Worm (Caenorhabditis elegans): ENCODE measurements around the gene C32H11.4.

DNA sequence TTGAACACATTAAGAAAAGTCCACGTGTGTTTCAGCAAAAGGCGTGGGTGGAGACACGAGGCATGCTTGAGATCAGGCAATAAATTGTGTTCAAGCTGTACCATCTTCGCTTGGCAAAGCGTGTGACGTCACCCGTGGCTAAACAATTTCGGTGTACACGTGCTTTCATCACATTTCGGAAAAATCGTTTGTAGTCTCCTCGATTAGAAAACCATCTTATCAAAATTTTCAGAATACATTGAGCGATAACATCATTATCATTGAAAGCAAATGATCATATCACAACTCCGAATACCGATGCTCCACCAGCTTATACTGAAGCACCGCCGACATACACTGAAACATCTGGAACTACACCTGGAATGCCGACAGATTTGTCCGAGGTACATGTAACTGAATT, 19.5 kb upstream of the C32H11.4 start:
- TF ChIP-seq T22C8.4 (GFP tag; IDR thresholded peaks at IDR 0.05): no peak
- no peak for TF ChIP-seq ztf-23 (GFP tag; IDR thresholded peaks at IDR 0.05)
- TF ChIP-seq cog-1 (tag; optimal IDR thresholded peaks at IDR 0.05): no peak
- no peak for TF ChIP-seq ztf-29 (GFP tag; IDR thresholded peaks at IDR 0.05)
- TF ChIP-seq flt-1 (GFP tag; IDR thresholded peaks at IDR 0.05): no peak
- no peak for TF ChIP-seq med-1 (GFP tag; optimal IDR thresholded peaks at IDR 0.05; ENCODE audit: insufficient read depth)
- no peak for TF ChIP-seq tab-1 (GFP tag; IDR thresholded peaks at IDR 0.05)
- TF ChIP-seq ref-1 (GFP tag; conservative IDR thresholded peaks at IDR 0.05): no peak
- TF ChIP-seq klf-2 (GFP tag; conservative IDR thresholded peaks at IDR 0.05): no peak
